Fruit fly (Drosophila melanogaster): Measurements from ENCODE around the gene CG12645.

The CG12645 gene

DNA sequence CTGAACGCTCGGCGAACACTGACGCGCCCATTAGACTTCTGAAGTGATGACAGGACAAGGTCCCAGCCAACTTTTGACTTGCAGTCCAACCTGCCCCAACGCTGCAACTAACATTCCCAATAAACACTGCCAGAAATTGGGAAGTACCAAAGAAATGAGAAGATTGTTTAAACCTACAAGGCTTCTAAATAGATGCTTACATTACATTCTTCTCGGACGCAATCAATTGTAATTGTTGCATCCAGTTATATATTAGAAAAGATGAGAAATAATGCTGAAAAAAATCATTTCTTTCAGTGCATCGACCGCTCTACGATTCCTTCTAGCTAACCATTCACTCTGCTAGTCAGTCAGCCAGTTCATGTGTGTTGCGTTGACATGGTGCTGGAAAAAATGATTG is 49.2 kb downstream of the CG12645 start:
- no peak for TF ChIP-seq CTCF (optimal IDR thresholded peaks at IDR 0.05)

Measured in S2 (cell line).